Fruit fly (Drosophila melanogaster) whole organism, adult: Measurements from ENCODE around the gene Cont.

Experiments
- CG11617 ChIP-seq: fragments of 200-800 bp; sonication (Bioruptor generic); optimal IDR thresholded peaks from 2 replicates; lab custom pipeline; 2017; ENCODE audit warnings: mild to moderate bottlenecking, missing biosample characterization, missing genetic modification reagents, missing genetic modification characterization
- CG12768 ChIP-seq: fragments of 200-800 bp; sonication (Bioruptor generic); optimal IDR thresholded peaks from 2 replicates; lab custom pipeline; 2017; ENCODE audit warnings: missing biosample characterization, missing genetic modification characterization, mild to moderate bottlenecking, moderate library complexity, missing genetic modification reagents
- CG14711 ChIP-seq: fragments of 200-800 bp; sonication (Bioruptor generic); optimal IDR thresholded peaks from 2 replicates; lab custom pipeline; 2018; ENCODE audit warnings: missing biosample characterization, mild to moderate bottlenecking, missing genetic modification characterization, moderate library complexity
- Mnt ChIP-seq: fragments of 200-800 bp; sonication (Bioruptor generic); optimal IDR thresholded peaks from 2 replicates; lab custom pipeline; 2016; ENCODE audit warnings: missing biosample characterization, mild to moderate bottlenecking, missing genetic modification characterization
- cic ChIP-seq: fragments of 200-800 bp; sonication (Bioruptor generic); optimal IDR thresholded peaks from 2 replicates; lab custom pipeline; 2017; ENCODE audit warnings: missing biosample characterization, mild to moderate bottlenecking, missing genetic modification characterization, moderate library complexity
- pad ChIP-seq: fragments of 200-800 bp; sonication (Bioruptor generic); optimal IDR thresholded peaks from 3 replicates; lab custom pipeline; 2017; ENCODE audit warnings: missing biosample characterization, missing genetic modification characterization, mild to moderate bottlenecking, moderate library complexity, missing genetic modification reagents

- no peak for TF ChIP-seq cic (GFP tag; lab: Kevin White, UChicago)
- no peak for TF ChIP-seq CG14711 (tag; lab: Kevin White, UChicago)
- no peak for TF ChIP-seq CG11617 (GFP tag; lab: Kevin White, UChicago)
- no peak for TF ChIP-seq pad
- TF ChIP-seq CG12768 (GFP tag; lab: Kevin White, UChicago) = no peak
- no peak for TF ChIP-seq Mnt (GFP tag; lab: Kevin White, UChicago)
Measured at dm6 chr3R:4353569-4353968, 27.5 kb upstream of the Cont start.
